3 worm cellular contexts compared by ENCODE assay signal in the genomic region with DNA sequence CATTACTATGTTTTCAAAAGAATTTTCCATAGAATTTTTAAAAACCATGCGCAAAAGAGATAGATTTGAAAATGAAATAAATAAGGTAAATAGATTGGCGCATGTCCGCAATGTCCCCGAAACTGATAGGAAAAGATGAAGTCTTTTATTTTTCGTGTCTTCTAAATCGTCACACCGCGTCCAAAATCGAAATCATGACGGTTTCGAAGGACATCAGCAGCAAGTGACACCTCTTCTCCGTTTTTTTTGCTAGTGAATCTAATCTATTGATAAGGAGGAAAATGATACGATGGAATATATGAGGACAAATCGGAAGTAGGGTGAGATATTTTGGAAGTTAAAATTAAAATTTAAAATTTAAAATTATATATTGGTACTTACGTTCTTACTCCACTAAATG.
TF ChIP-seq lines count a peak whose summit lies in the region.

No protein-coding gene starts in this region.

TF ChIP-seq in whole organism, L1 larva, 84 proteins besides CTCF, POLR2A, EP300 and RAD21:
- TF ChIP-seq pax-3 (tag; optimal IDR thresholded peaks at IDR 0.05; lab: Kevin White, UChicago): no peak
- no peak for TF ChIP-seq fkh-10 (GFP tag; optimal IDR thresholded peaks at IDR 0.05; lab: Kevin White, UChicago)
- TF ChIP-seq nhr-85 (tag; lab: Kevin White, UChicago): peak; percentile 59
- peak in 5 of 6 experiments; percentile 79 to 97 (median 95) for TF ChIP-seq elt-3 (tag; optimal IDR thresholded peaks at IDR 0.05; lab: Kevin White, UChicago)
- TF ChIP-seq tlp-1 (tag; optimal IDR thresholded peaks at IDR 0.05; lab: Kevin White, UChicago): no peak
- no peak for TF ChIP-seq ceh-88 (GFP tag; IDR thresholded peaks at IDR 0.05; lab: Robert Waterston, UW)
- TF ChIP-seq fkh-8 (tag; optimal IDR thresholded peaks at IDR 0.05; lab: Kevin White, UChicago): no peak
- peak; percentile 42 for TF ChIP-seq lin-14 (GFP tag; optimal IDR thresholded peaks at IDR 0.05; lab: Kevin White, UChicago)
- TF ChIP-seq lin-15B (tag; optimal IDR thresholded peaks at IDR 0.05; lab: Kevin White, UChicago): no peak
- peak; percentile 87 for TF ChIP-seq blmp-1 (tag; optimal IDR thresholded peaks at IDR 0.05; lab: Kevin White, UChicago)

TF ChIP-seq in whole organism, L3 larva, 47 proteins besides CTCF, POLR2A, EP300 and RAD21:
- peak in 2 of 3 experiments; percentile 71 to 92 for TF ChIP-seq elt-3 (tag; optimal IDR thresholded peaks at IDR 0.05; lab: Kevin White, UChicago)
- TF ChIP-seq nhr-237 (tag; optimal IDR thresholded peaks at IDR 0.05; lab: Kevin White, UChicago): no peak

TF ChIP-seq in whole organism, L4 larva, 104 proteins besides CTCF, POLR2A, EP300 and RAD21:
- TF ChIP-seq hlh-30 (tag; optimal IDR thresholded peaks at IDR 0.05; lab: Kevin White, UChicago; ENCODE audit: insufficient read depth): peak; percentile 10
- no peak for TF ChIP-seq aha-1 (tag; lab: Kevin White, UChicago)
- no peak for TF ChIP-seq madf-5 (GFP tag; IDR thresholded peaks at IDR 0.05; lab: Robert Waterston, UW)
- no peak for TF ChIP-seq snpc-1.2 (GFP tag; IDR thresholded peaks at IDR 0.05; lab: Robert Waterston, UW)
- peak; percentile 48 for TF ChIP-seq nhr-28 (tag; optimal IDR thresholded peaks at IDR 0.05; lab: Kevin White, UChicago)
